Worm (Caenorhabditis elegans): ENCODE measurements around the gene gcy-34.

Gene gcy-34

ce11 chrV:13373643-13374042 lies 12.1 kb downstream of the gcy-34 start (continued):
- TF ChIP-seq tbx-2 (tag; optimal IDR thresholded peaks at IDR 0.05) (no peak), unc-130 (tag; optimal IDR thresholded peaks at IDR 0.05) (no peak), nhr-12 (tag; optimal IDR thresholded peaks at IDR 0.05) (no peak), hlh-17 (GFP tag; optimal IDR thresholded peaks at IDR 0.05; ENCODE audit: borderline replicate concordance) (no peak), mef-2 (tag; optimal IDR thresholded peaks at IDR 0.05) (no peak), vab-15 (tag; optimal IDR thresholded peaks at IDR 0.05) (no peak), dsc-1 (tag; optimal IDR thresholded peaks at IDR 0.05) (no peak), blmp-1 (tag; optimal IDR thresholded peaks at IDR 0.05) (peak; percentile 97), swsn-7 (tag; optimal IDR thresholded peaks at IDR 0.05) (no peak), lsy-2 (tag; optimal IDR thresholded peaks at IDR 0.05) (peak in 1 of 2 experiments; percentile 39), jun-1 (tag; optimal IDR thresholded peaks at IDR 0.05) (peak; percentile 32), snu-23 (GFP tag; optimal IDR thresholded peaks at IDR 0.05) (peak; percentile 4), Y116A8C.19 (tag; optimal IDR thresholded peaks at IDR 0.05; ENCODE audit: borderline replicate concordance) (no peak), nhr-71 (tag; optimal IDR thresholded peaks at IDR 0.05) (peak; percentile 54), dpl-1 (GFP tag; optimal IDR thresholded peaks at IDR 0.05) (peak in 1 of 3 experiments; percentile 6), nhr-20 (tag; optimal IDR thresholded peaks at IDR 0.05) (peak; percentile 50), nhr-90 (tag; optimal IDR thresholded peaks at IDR 0.05; ENCODE audit: poor library complexity) (peak; percentile 52), nhr-28 (tag; optimal IDR thresholded peaks at IDR 0.05) (no peak), unc-98 (GFP tag; IDR thresholded peaks at IDR 0.05) (no peak), nhr-76 (tag; optimal IDR thresholded peaks at IDR 0.05) (no peak), lin-39 (tag; optimal IDR thresholded peaks at IDR 0.05) (no peak), ceh-63 (GFP tag; optimal IDR thresholded peaks at IDR 0.05) (no peak), hpl-2 (GFP tag; optimal IDR thresholded peaks at IDR 0.05) (no peak), xbp-1 (tag; optimal IDR thresholded peaks at IDR 0.05) (no peak), ama-1 (optimal IDR thresholded peaks at IDR 0.05) (no peak), grh-1 (GFP tag; IDR thresholded peaks at IDR 0.05) (no peak; the same call in 1 of the 2 replicates)

- peak; percentile 61 for TF ChIP-seq elt-2 (tag; optimal IDR thresholded peaks at IDR 0.05)
- no peak for TF ChIP-seq mdl-1 (tag; optimal IDR thresholded peaks at IDR 0.05)
- no peak for TF ChIP-seq efl-1 (optimal IDR thresholded peaks at IDR 0.05)
- peak in 1 of 2 experiments; percentile 91 for TF ChIP-seq efl-1 (GFP tag; optimal IDR thresholded peaks at IDR 0.05 in 1 of 2)
- TF ChIP-seq pax-3 (tag; optimal IDR thresholded peaks at IDR 0.05) = peak; percentile 32
- peak; percentile 8 for TF ChIP-seq nhr-90 (tag; optimal IDR thresholded peaks at IDR 0.05; ENCODE audit: poor library complexity)
Observed at ce11 chrV:13372821-13373220, 12.9 kb downstream of the gcy-34 start.

ce11 chrV:13371336-13371735 lies 14.4 kb downstream of the gcy-34 start:
- TF ChIP-seq efl-3 (GFP tag; optimal IDR thresholded peaks at IDR 0.05) (peak; percentile 13), lir-3 (tag; optimal IDR thresholded peaks at IDR 0.05; ENCODE audit: poor library complexity) (peak; percentile 26), sox-4 (tag; optimal IDR thresholded peaks at IDR 0.05) (no peak), nhr-71 (tag; optimal IDR thresholded peaks at IDR 0.05) (peak; percentile 86), fkh-8 (tag; optimal IDR thresholded peaks at IDR 0.05) (no peak), hlh-17 (GFP tag; optimal IDR thresholded peaks at IDR 0.05; ENCODE audit: borderline replicate concordance) (no peak), pqm-1 (tag; optimal IDR thresholded peaks at IDR 0.05) (no peak), ceh-88 (GFP tag; IDR thresholded peaks at IDR 0.05) (no peak), egl-27 (tag; optimal IDR thresholded peaks at IDR 0.05) (peak; percentile 19 to 38), swsn-7 (tag; optimal IDR thresholded peaks at IDR 0.05) (peak; percentile 63), ces-1 (GFP tag; optimal IDR thresholded peaks at IDR 0.05) (no peak), sup-37 (GFP tag; optimal IDR thresholded peaks at IDR 0.05) (no peak), xbp-1 (tag; optimal IDR thresholded peaks at IDR 0.05) (peak; percentile 22), unc-130 (tag; optimal IDR thresholded peaks at IDR 0.05) (peak; percentile 59), ceh-82 (tag; optimal IDR thresholded peaks at IDR 0.05) (peak in 2 of 3 experiments; percentile 24 to 26), skn-1 (tag; optimal IDR thresholded peaks at IDR 0.05) (peak; percentile 5), lin-15B (tag; optimal IDR thresholded peaks at IDR 0.05) (no peak), nhr-76 (tag; optimal IDR thresholded peaks at IDR 0.05) (no peak), nhr-11 (tag; optimal IDR thresholded peaks at IDR 0.05) (no peak), mdl-1 (tag; optimal IDR thresholded peaks at IDR 0.05) (peak in 1 of 2 experiments; percentile 68), ets-5 (GFP tag; IDR thresholded peaks at IDR 0.05) (no peak), mep-1 (tag; optimal IDR thresholded peaks at IDR 0.05) (peak; percentile 81), tlp-1 (tag; optimal IDR thresholded peaks at IDR 0.05) (no peak), C34B4.2 (tag; optimal IDR thresholded peaks at IDR 0.05) (no peak), hlh-4 (tag; optimal IDR thresholded peaks at IDR 0.05) (no peak), nhr-77 (tag; optimal IDR thresholded peaks at IDR 0.05) (peak; percentile 42), nhr-47 (tag; optimal IDR thresholded peaks at IDR 0.05) (peak; percentile 60)
